Worm (Caenorhabditis elegans) whole organism, L2 larva: ENCODE results near the gene F15B9.6.
"Not testable (repeated sequence)": the region's sequence is repeated elsewhere in the genome, so short reads cannot be mapped to it uniquely, and the experiment has no call there.

ENCODE experiments used
- ama-1 ChIP-seq: fragments of 150-350 bp; optimal IDR thresholded peaks from 2 replicates; lab custom pipeline; 2018; ENCODE audit warnings: inconsistent platforms
- blmp-1 ChIP-seq: sonication (generic microtip); optimal IDR thresholded peaks from 2 replicates; lab custom pipeline; 2017; ENCODE audit warnings: missing genetic modification characterization, mild to moderate bottlenecking, missing compliant biosample characterization, antibody characterized with exemption, moderate library complexity; ENCODE audit not compliant: insufficient read depth
- ceh-16 ChIP-seq: fragments of 150-350 bp; optimal IDR thresholded peaks from 2 replicates; lab custom pipeline; 2014; ENCODE audit warnings: missing biosample characterization, missing genetic modification characterization
- fos-1 ChIP-seq: fragments of 150-350 bp; optimal IDR thresholded peaks from 2 replicates; lab custom pipeline; 2014; ENCODE audit warnings: missing biosample characterization, missing genetic modification characterization
- lin-11 ChIP-seq: fragments of 150-350 bp; sonication (generic microtip); optimal IDR thresholded peaks from 2 replicates; lab custom pipeline; 2014; ENCODE audit warnings: missing biosample characterization, missing genetic modification characterization, inconsistent platforms, mixed read lengths
- mab-5 ChIP-seq: fragments of 150-350 bp; optimal IDR thresholded peaks from 2 replicates; lab custom pipeline; 2014; ENCODE audit warnings: missing biosample characterization, missing genetic modification characterization
- nhr-11 ChIP-seq: fragments of 150-350 bp; optimal IDR thresholded peaks from 2 replicates; lab custom pipeline; 2014; ENCODE audit warnings: missing biosample characterization, missing genetic modification characterization
- snpc-4 ChIP-seq: fragments of 150-350 bp; optimal IDR thresholded peaks from 2 replicates; lab custom pipeline; 2014; ENCODE audit warnings: missing biosample characterization, missing genetic modification characterization
- unc-55 ChIP-seq: fragments of 150-350 bp; sonication (generic microtip); optimal IDR thresholded peaks from 3 replicates; lab custom pipeline; 2014; ENCODE audit warnings: missing biosample characterization, missing genetic modification reagents, missing genetic modification characterization

DNA sequence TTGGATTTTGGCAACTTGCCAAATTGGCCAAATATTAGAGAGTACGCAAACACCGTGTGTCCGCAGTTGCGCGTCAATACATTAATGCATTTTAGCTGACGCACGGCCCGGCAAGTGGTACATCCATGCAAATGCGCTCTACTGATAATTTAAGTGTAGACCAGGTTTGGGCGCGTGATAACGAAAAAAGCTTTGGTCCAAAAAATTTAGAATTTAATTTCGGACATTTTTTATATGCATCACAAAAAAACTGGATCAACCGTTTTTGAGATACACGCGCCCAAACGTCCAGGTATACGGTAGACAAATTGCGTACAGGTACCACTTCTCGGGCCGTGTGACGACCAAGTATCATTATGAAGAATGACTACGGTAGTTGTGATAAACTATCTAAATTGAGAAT lies 46.0 kb upstream of the F15B9.6 start, which contains the start of gene R186.8:
- TF ChIP-seq mab-5; blmp-1 (tag; lab: Kevin White, UChicago); nhr-11 (tag; lab: Kevin White, UChicago); ama-1 (lab: Kevin White, UChicago); ceh-16 (tag; lab: Kevin White, UChicago); snpc-4 (tag; lab: Kevin White, UChicago): not testable (repeated sequence)
- TF ChIP-seq unc-55 (GFP tag; lab: Kevin White, UChicago) (peak; percentile 46), fos-1 (tag; lab: Kevin White, UChicago) (peak; percentile 3), lin-11 (peak; percentile 32)
